Fruit fly (Drosophila melanogaster): ENCODE results near the gene CG7148.

Gene CG7148

DNA sequence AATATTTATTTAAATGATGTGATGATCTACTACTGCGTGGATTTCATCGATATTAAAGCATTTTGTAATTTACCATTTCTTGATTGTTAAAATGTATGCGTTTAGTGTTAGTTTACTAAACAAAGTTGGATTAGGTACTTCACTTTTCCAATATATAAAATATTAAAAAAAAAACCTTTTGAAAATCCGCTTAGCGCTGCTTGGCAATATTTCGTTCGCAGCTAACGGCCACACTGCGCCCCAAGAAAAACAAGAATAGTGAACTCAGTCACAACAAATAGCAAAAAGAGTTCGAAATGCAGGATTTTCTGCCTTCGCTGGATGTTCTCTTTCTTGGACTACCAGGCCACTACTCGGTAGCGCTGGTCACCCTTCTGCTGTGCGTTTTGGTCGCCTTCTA, 8.8 kb downstream of the CG7148 start, which contains the start of gene CG7407 (continued):
- TF ChIP-seq CG3995 (GFP tag; optimal IDR thresholded peaks at IDR 0.05) (peak; percentile 78), CG7963 (GFP tag; IDR thresholded peaks at IDR 0.05; ENCODE audit: partially characterized antibody) (no peak), CG11398 (GFP tag; optimal IDR thresholded peaks at IDR 0.05) (no peak), vnd (GFP tag; IDR thresholded peaks at IDR 0.05; ENCODE audit: partially characterized antibody) (no peak), Mes4 (GFP tag; optimal IDR thresholded peaks at IDR 0.05) (no peak), Atf6 (GFP tag; IDR thresholded peaks at IDR 0.05) (no peak), nom (GFP tag; optimal IDR thresholded peaks at IDR 0.05) (peak; percentile 19), CG13287 (GFP tag; IDR thresholded peaks at IDR 0.05; ENCODE audit: partially characterized antibody) (peak; percentile 31; the same call in 1 of the 2 replicates), PHDP (tag; optimal IDR thresholded peaks at IDR 0.05) (no peak), CG7786 (GFP tag; optimal IDR thresholded peaks at IDR 0.05) (no peak), CG2678 (tag; optimal IDR thresholded peaks at IDR 0.05) (no peak), ttk (GFP tag; IDR thresholded peaks at IDR 0.05) (no peak), fru (optimal IDR thresholded peaks at IDR 0.05) (no peak), CrebB (tag; optimal IDR thresholded peaks at IDR 0.05) (no peak), Doc2 (GFP tag; IDR thresholded peaks at IDR 0.05) (no peak), CG18476 (GFP tag; optimal IDR thresholded peaks at IDR 0.05) (no peak), CG34422 (GFP tag; IDR thresholded peaks at IDR 0.05) (no peak), CG12236 (GFP tag; optimal IDR thresholded peaks at IDR 0.05) (no peak), Doc3 (GFP tag; IDR thresholded peaks at IDR 0.05; ENCODE audit: partially characterized antibody) (no peak), CG1024 (GFP tag; IDR thresholded peaks at IDR 0.05) (no peak)

DNA sequence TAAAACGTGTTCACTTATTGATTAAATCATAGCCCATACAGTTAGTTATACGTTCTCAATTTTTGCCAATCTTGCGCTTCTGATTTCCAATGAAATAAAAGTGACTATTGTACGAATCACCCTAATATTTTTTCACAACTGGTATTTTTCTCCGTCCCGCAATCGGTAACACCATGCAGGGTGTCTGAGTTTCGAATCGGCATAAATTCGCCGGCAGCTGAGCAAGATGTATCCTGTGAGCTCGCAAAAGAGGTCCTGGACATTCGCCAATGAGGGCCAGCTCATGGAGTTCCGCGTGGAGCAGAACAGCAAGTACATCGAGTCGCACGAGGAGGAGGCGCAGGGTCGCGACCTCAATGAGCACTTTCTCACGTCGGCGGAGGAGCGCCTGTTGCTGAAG, 10.3 kb downstream of the CG7148 start, which contains the start of gene CycH:
TSS of gene CycH (plus strand) at position 218 of the 400 bp plus-strand sequence.
- TF ChIP-seq CG17186 (GFP tag; optimal IDR thresholded peaks at IDR 0.05), result peak; percentile 8
- peak; percentile 56 for TF ChIP-seq CG30020 (tag; optimal IDR thresholded peaks at IDR 0.05)
- TF ChIP-seq CG13296 (GFP tag; optimal IDR thresholded peaks at IDR 0.05), result no peak
- no peak for TF ChIP-seq mirr (GFP tag; optimal IDR thresholded peaks at IDR 0.05)
- peak; percentile 21 for TF ChIP-seq fu2 (GFP tag; optimal IDR thresholded peaks at IDR 0.05)
- no peak for TF ChIP-seq CG31388 (GFP tag; optimal IDR thresholded peaks at IDR 0.05)
- peak; percentile 15 for TF ChIP-seq repo (GFP tag; optimal IDR thresholded peaks at IDR 0.05)
- peak; percentile 14 for TF ChIP-seq CG12942 (GFP tag; optimal IDR thresholded peaks at IDR 0.05)
- TF ChIP-seq sisA (GFP tag; IDR thresholded peaks at IDR 0.05), result peak; percentile 19; the same call in 1 of the 2 replicates
- TF ChIP-seq CG8290 (GFP tag; optimal IDR thresholded peaks at IDR 0.05), result peak; percentile 5
- TF ChIP-seq CG8290 (tag; optimal IDR thresholded peaks at IDR 0.05), result no peak
- TF ChIP-seq otp (GFP tag; IDR thresholded peaks at IDR 0.05), result 0 out of 3 replicates have a peak, but pooled peaks have one; percentile 10
- no peak for TF ChIP-seq CG7372 (GFP tag; IDR thresholded peaks at IDR 0.05)
- TF ChIP-seq NC2β (GFP tag; optimal IDR thresholded peaks at IDR 0.05), result no peak
- TF ChIP-seq chif (GFP tag; optimal IDR thresholded peaks at IDR 0.05), result peak; percentile 13 to 37
- peak; percentile 36 for TF ChIP-seq CoRest (tag; optimal IDR thresholded peaks at IDR 0.05)
- TF ChIP-seq wek (GFP tag; optimal IDR thresholded peaks at IDR 0.05), result peak; percentile 97
- no peak for TF ChIP-seq pfk (GFP tag; optimal IDR thresholded peaks at IDR 0.05)
- TF ChIP-seq danr (GFP tag; IDR thresholded peaks at IDR 0.05), result no peak
- TF ChIP-seq CG11093 (GFP tag; IDR thresholded peaks at IDR 0.05), result no peak
- no peak for TF ChIP-seq CG10274 (GFP tag; optimal IDR thresholded peaks at IDR 0.05)
- no peak for TF ChIP-seq pb (GFP tag; optimal IDR thresholded peaks at IDR 0.05)
- TF ChIP-seq Ets97D (GFP tag; optimal IDR thresholded peaks at IDR 0.05), result peak; percentile 32
- peak; percentile 2 for TF ChIP-seq CrebB (tag; optimal IDR thresholded peaks at IDR 0.05)
- TF ChIP-seq MESR4 (GFP tag; optimal IDR thresholded peaks at IDR 0.05), result peak; percentile 64
- 0 out of 2 replicates have a peak, but pooled peaks have one; percentile 20 for TF ChIP-seq CG10321 (GFP tag; IDR thresholded peaks at IDR 0.05)
- peak; percentile 8 for TF ChIP-seq CG12744 (GFP tag; optimal IDR thresholded peaks at IDR 0.05)
- no peak for TF ChIP-seq CG2889 (GFP tag; IDR thresholded peaks at IDR 0.05)
- TF ChIP-seq Meics (GFP tag; optimal IDR thresholded peaks at IDR 0.05), result peak; percentile 32
- TF ChIP-seq so (GFP tag; IDR thresholded peaks at IDR 0.05), result no peak
- TF ChIP-seq CG10267 (tag; optimal IDR thresholded peaks at IDR 0.05), result peak; percentile 51
- TF ChIP-seq CG12391 (tag; optimal IDR thresholded peaks at IDR 0.05), result peak; percentile 66
- TF ChIP-seq lilli (GFP tag; optimal IDR thresholded peaks at IDR 0.05), result peak; percentile 51
